Worm (Caenorhabditis elegans) whole organism, L4 larva: ENCODE results near the gene ttr-28.

Experiments used
- D1046.2 ChIP-seq: fragments of 200-800 bp; sonication (Bioruptor generic); IDR thresholded peaks from 2 replicates; pipeline ENCODE4 v1.3.6; 2022; ENCODE audit warnings: missing genetic modification characterization, missing compliant biosample characterization
- F37D6.2 ChIP-seq: sonication (generic microtip); optimal IDR thresholded peaks from 2 replicates; lab custom pipeline; 2016; ENCODE audit warnings: mild to moderate bottlenecking, missing genetic modification characterization, missing compliant biosample characterization
- T20F7.1 ChIP-seq: fragments of 200-800 bp; sonication (Bioruptor generic); optimal IDR thresholded peaks from 2 replicates; lab custom pipeline; 2018; ENCODE audit warnings: mild to moderate bottlenecking, missing genetic modification characterization, missing compliant biosample characterization
- T26A8.4 ChIP-seq: fragments of 200-800 bp; sonication (Bioruptor generic); IDR thresholded peaks from 2 replicates; pipeline ENCODE4 v1.3.6; 2022; ENCODE audit warnings: missing genetic modification characterization, missing compliant biosample characterization
- Y5F2A.4 ChIP-seq: fragments of 200-800 bp; sonication (Bioruptor generic); optimal IDR thresholded peaks from 2 replicates; lab custom pipeline; 2018; ENCODE audit warnings: mild to moderate bottlenecking, missing genetic modification characterization, missing compliant biosample characterization
- ZK337.2 ChIP-seq: fragments of 200-800 bp; sonication (Bioruptor generic); IDR thresholded peaks from 2 replicates; pipeline ENCODE4 v1.3.6; 2022; ENCODE audit warnings: missing genetic modification reagents, missing genetic modification characterization, missing compliant biosample characterization
- aha-1 ChIP-seq: fragments of 150-350 bp; peaks from one replicate; lab custom pipeline; 2014; ENCODE audit warnings: missing biosample characterization, missing genetic modification characterization
- aly-2 ChIP-seq: sonication (generic microtip); optimal IDR thresholded peaks from 2 replicates; lab custom pipeline; 2018; ENCODE audit warnings: missing biosample characterization, missing genetic modification characterization
- ceh-28 ChIP-seq: fragments of 150-350 bp; optimal IDR thresholded peaks from 2 replicates; lab custom pipeline; 2014; ENCODE audit warnings: missing biosample characterization, missing genetic modification reagents, missing genetic modification characterization
- ceh-82 ChIP-seq: sonication (generic microtip); optimal IDR thresholded peaks from 2 replicates; lab custom pipeline; 2017; ENCODE audit warnings: missing biosample characterization, missing genetic modification characterization
- daf-16 ChIP-seq, 3 experiments: sonication (generic microtip); optimal IDR thresholded peaks; 2 replicates each; lab custom pipeline; 2016 to 2017; ENCODE audit warnings: missing genetic modification characterization in 3 of 3, missing genetic modification reagents in 3 of 3, mild to moderate bottlenecking in 2 of 3, missing compliant biosample characterization in 2 of 3, missing biosample characterization in 1 of 3, moderate library complexity in 1 of 3
- dmd-6 ChIP-seq: fragments of 200-800 bp; sonication (Bioruptor generic); IDR thresholded peaks from 2 replicates; pipeline ENCODE4 v1.3.6; 2022; ENCODE audit warnings: missing genetic modification reagents, missing genetic modification characterization, missing compliant biosample characterization
- dmd-8 ChIP-seq: fragments of 200-800 bp; sonication (Bioruptor generic); IDR thresholded peaks from 2 replicates; pipeline ENCODE4 v1.3.6; 2022; ENCODE audit warnings: missing genetic modification characterization, missing compliant biosample characterization
- dve-1 ChIP-seq: sonication (generic microtip); optimal IDR thresholded peaks from 2 replicates; lab custom pipeline; 2017; ENCODE audit warnings: antibody characterized with exemption, mild to moderate bottlenecking, missing genetic modification characterization, missing compliant biosample characterization; ENCODE audit not compliant: insufficient read depth
- egl-27 ChIP-seq: sonication (generic microtip); optimal IDR thresholded peaks from 3 replicates; lab custom pipeline; 2017; ENCODE audit warnings: missing biosample characterization, missing genetic modification reagents, missing genetic modification characterization
- fos-1 ChIP-seq: fragments of 150-350 bp; optimal IDR thresholded peaks from 2 replicates; lab custom pipeline; 2014; ENCODE audit warnings: missing biosample characterization, missing genetic modification characterization
- hlh-11 ChIP-seq: fragments of 200-800 bp; sonication (Bioruptor generic); optimal IDR thresholded peaks from 2 replicates; lab custom pipeline; 2018; ENCODE audit warnings: mild to moderate bottlenecking, missing genetic modification characterization, missing compliant biosample characterization
- hlh-30 ChIP-seq: sonication (generic microtip); optimal IDR thresholded peaks from 2 replicates; lab custom pipeline; 2017; ENCODE audit warnings: antibody characterized with exemption, mild to moderate bottlenecking, missing genetic modification characterization, missing compliant biosample characterization; ENCODE audit not compliant: insufficient read depth
- lim-7 ChIP-seq: fragments of 200-800 bp; sonication (Bioruptor generic); IDR thresholded peaks from 2 replicates; pipeline ENCODE4 v1.3.6; 2022; ENCODE audit warnings: missing genetic modification characterization, missing compliant biosample characterization
- lin-1 ChIP-seq: fragments of 200-800 bp; sonication (Bioruptor generic); IDR thresholded peaks from 2 replicates; pipeline ENCODE4 v1.3.6; 2022; ENCODE audit warnings: missing genetic modification reagents, missing genetic modification characterization, missing compliant biosample characterization
- madf-5 ChIP-seq, 2 experiments: fragments of 200-800 bp; sonication (Bioruptor generic); IDR thresholded peaks; 2 replicates each; pipeline ENCODE4 v1.3.6; 2022; ENCODE audit warnings: missing compliant biosample characterization in 2 of 2, missing genetic modification characterization in 2 of 2
- mdl-1 ChIP-seq, 2 experiments: fragments of 150-350 bp in 1 of 2; sonication (generic microtip) in 1 of 2; optimal IDR thresholded peaks; 2 replicates each; lab custom pipeline; 2014 to 2017; ENCODE audit warnings: missing biosample characterization in 2 of 2, missing genetic modification characterization in 2 of 2
- mep-1 ChIP-seq: fragments of 150-350 bp; sonication (generic microtip); optimal IDR thresholded peaks from 3 replicates; lab custom pipeline; 2014; ENCODE audit warnings: missing biosample characterization, missing genetic modification characterization
- mxl-2 ChIP-seq: fragments of 200-800 bp; sonication (Bioruptor generic); conservative IDR thresholded peaks from 2 replicates; pipeline ENCODE4 v1.3.6; 2022; ENCODE audit warnings: missing genetic modification reagents, missing genetic modification characterization, missing compliant biosample characterization
- mxl-3 ChIP-seq: fragments of 200-800 bp; sonication (Bioruptor generic); optimal IDR thresholded peaks from 2 replicates; lab custom pipeline; 2018; ENCODE audit warnings: mild to moderate bottlenecking, missing genetic modification characterization, missing compliant biosample characterization
- nhr-102 ChIP-seq: sonication (generic microtip); optimal IDR thresholded peaks from 2 replicates; lab custom pipeline; 2016; ENCODE audit warnings: mild to moderate bottlenecking, missing genetic modification characterization, moderate library complexity, missing compliant biosample characterization
- nhr-28 ChIP-seq: fragments of 150-350 bp; optimal IDR thresholded peaks from 2 replicates; lab custom pipeline; 2014; ENCODE audit warnings: missing biosample characterization, missing genetic modification characterization
- nhr-41 ChIP-seq: fragments of 200-800 bp; sonication (Bioruptor generic); IDR thresholded peaks from 2 replicates; pipeline ENCODE4 v1.3.6; 2022; ENCODE audit warnings: missing genetic modification reagents, missing genetic modification characterization, missing compliant biosample characterization
- nhr-42 ChIP-seq: fragments of 200-800 bp; sonication (Bioruptor generic); IDR thresholded peaks from 2 replicates; pipeline ENCODE4 v1.3.6; 2022; ENCODE audit warnings: missing genetic modification characterization, missing compliant biosample characterization
- nhr-48 ChIP-seq: sonication (generic microtip); optimal IDR thresholded peaks from 2 replicates; lab custom pipeline; 2016; ENCODE audit warnings: mild to moderate bottlenecking, missing genetic modification characterization, missing compliant biosample characterization
- nhr-77 ChIP-seq: fragments of 150-350 bp; optimal IDR thresholded peaks from 2 replicates; lab custom pipeline; 2014; ENCODE audit warnings: missing biosample characterization, missing genetic modification characterization
- php-3 ChIP-seq: fragments of 200-800 bp; sonication (Bioruptor generic); IDR thresholded peaks from 2 replicates; pipeline ENCODE4 v1.3.6; 2022; ENCODE audit warnings: missing genetic modification reagents, missing genetic modification characterization, missing compliant biosample characterization
- pqm-1 ChIP-seq: sonication (generic microtip); optimal IDR thresholded peaks from 2 replicates; lab custom pipeline; 2017; ENCODE audit warnings: missing biosample characterization, missing genetic modification characterization
- saeg-2 ChIP-seq: fragments of 200-800 bp; sonication (Bioruptor generic); IDR thresholded peaks from 2 replicates; pipeline ENCODE4 v1.3.6; 2022; ENCODE audit warnings: missing genetic modification reagents, missing genetic modification characterization, missing compliant biosample characterization
- sdz-12 ChIP-seq: fragments of 200-800 bp; sonication (Bioruptor generic); optimal IDR thresholded peaks from 2 replicates; lab custom pipeline; 2018; ENCODE audit warnings: mild to moderate bottlenecking, missing genetic modification characterization, missing compliant biosample characterization
- tag-97 ChIP-seq: fragments of 200-800 bp; sonication (Bioruptor generic); IDR thresholded peaks from 2 replicates; pipeline ENCODE4 v1.3.6; 2022; ENCODE audit warnings: missing genetic modification characterization, missing compliant biosample characterization
- tra-1 ChIP-seq: fragments of 200-800 bp; sonication (Bioruptor generic); IDR thresholded peaks from 2 replicates; pipeline ENCODE4 v1.3.6; 2022; ENCODE audit warnings: missing genetic modification reagents, missing genetic modification characterization, missing compliant biosample characterization
- unc-39 ChIP-seq: sonication (generic microtip); optimal IDR thresholded peaks from 2 replicates; lab custom pipeline; 2017; ENCODE audit warnings: missing biosample characterization, missing genetic modification characterization
- unc-62 ChIP-seq, 3 experiments: fragments of 150-350 bp in 1 of 3; sonication (generic microtip); optimal IDR thresholded peaks in 2 of 3; peaks in 1 of 3; 1 replicate in 1 of 3; 2 replicates in 2 of 3; lab custom pipeline; 2014 to 2017; ENCODE audit warnings: missing biosample characterization in 3 of 3, missing genetic modification characterization in 3 of 3, missing genetic modification reagents in 3 of 3, missing genotype in 1 of 3
- zag-1 ChIP-seq: fragments of 150-350 bp; optimal IDR thresholded peaks from 2 replicates; lab custom pipeline; 2014; ENCODE audit warnings: missing biosample characterization, missing genetic modification characterization
- zfp-3 ChIP-seq: fragments of 200-800 bp; sonication (Bioruptor generic); conservative IDR thresholded peaks from 2 replicates; pipeline ENCODE4 v1.3.6; 2022; ENCODE audit warnings: missing genetic modification reagents, missing genetic modification characterization, missing compliant biosample characterization
- zip-2 ChIP-seq: fragments of 150-350 bp; optimal IDR thresholded peaks from 2 replicates; lab custom pipeline; 2014; ENCODE audit warnings: missing biosample characterization, missing genetic modification characterization

The ttr-28 gene

ce11 chrV:12939434-12939833 lies 34.5 kb upstream of the ttr-28 start, which contains the start of gene T16G1.5:
Gene T16G1.5 (minus strand): TSS chrV:12939552.
- no peak for TF ChIP-seq Y5F2A.4 (GFP tag; lab: Kevin White, UChicago)
- TF ChIP-seq T26A8.4: no peak
- peak; percentile 58 for TF ChIP-seq nhr-28 (tag; lab: Kevin White, UChicago)
- peak; percentile 88 for TF ChIP-seq zip-2 (tag; lab: Kevin White, UChicago)
- 0 out of 2 replicates have a peak, but pooled peaks have one; percentile 23 for TF ChIP-seq dmd-6 (GFP tag; lab: Robert Waterston, UW)
- TF ChIP-seq nhr-77: peak; percentile 36
- TF ChIP-seq F37D6.2: no peak
- TF ChIP-seq daf-16 (GFP tag; optimal IDR thresholded peaks at IDR 0.05; lab: Kevin White, UChicago): no peak
- peak; percentile 76 for TF ChIP-seq daf-16 (tag; optimal IDR thresholded peaks at IDR 0.05; lab: Kevin White, UChicago)
- peak; percentile 40 for TF ChIP-seq pqm-1 (tag; lab: Kevin White, UChicago)

ce11 chrV:12937098-12937497 lies 32.1 kb upstream of the ttr-28 start, which contains the start of gene T16G1.6:
Gene T16G1.6 (minus strand): TSS chrV:12937174.
- peak; percentile 71 for TF ChIP-seq nhr-102
- TF ChIP-seq pqm-1 (tag; lab: Kevin White, UChicago): peak; percentile 88
- no peak for TF ChIP-seq ceh-82 (tag; lab: Kevin White, UChicago)
- peak; percentile 86 for TF ChIP-seq dmd-6 (GFP tag; lab: Robert Waterston, UW)
- no peak for TF ChIP-seq daf-16 (GFP tag; optimal IDR thresholded peaks at IDR 0.05; lab: Kevin White, UChicago)
- TF ChIP-seq daf-16 (tag; optimal IDR thresholded peaks at IDR 0.05; lab: Kevin White, UChicago): peak; percentile 38
- TF ChIP-seq dve-1: peak; percentile 79
- no peak for TF ChIP-seq nhr-42 (GFP tag; lab: Robert Waterston, UW)
- no peak for TF ChIP-seq unc-39 (tag; lab: Kevin White, UChicago)
- peak; percentile 65; the same call in 1 of the 2 replicates for TF ChIP-seq php-3 (GFP tag; lab: Robert Waterston, UW)
- TF ChIP-seq hlh-30 (tag; lab: Kevin White, UChicago): peak; percentile 25
- no peak for TF ChIP-seq dmd-8 (GFP tag; lab: Robert Waterston, UW)
- peak; percentile 97 for TF ChIP-seq nhr-28 (tag; lab: Kevin White, UChicago)
- TF ChIP-seq T26A8.4: no peak
- peak; percentile 80 for TF ChIP-seq nhr-77
- peak; percentile 63 for TF ChIP-seq hlh-11

- TF ChIP-seq hlh-11 (peak; percentile 82), tra-1 (GFP tag; lab: Robert Waterston, UW) (0 out of 2 replicates have a peak, but pooled peaks have one; percentile 42), zfp-3 (no peak), nhr-41 (GFP tag; lab: Robert Waterston, UW) (peak; percentile 54; the same call in 1 of the 2 replicates), aha-1 (peak; percentile 29), mep-1 (tag; lab: Kevin White, UChicago) (no peak), ceh-28 (tag; lab: Kevin White, UChicago) (no peak), daf-16 (GFP tag; optimal IDR thresholded peaks at IDR 0.05; lab: Kevin White, UChicago) (no peak), daf-16 (tag; optimal IDR thresholded peaks at IDR 0.05; lab: Kevin White, UChicago) (peak; percentile 77), nhr-102 (peak; percentile 66), dve-1 (peak; percentile 76), T20F7.1 (GFP tag; lab: Kevin White, UChicago) (peak; percentile 13), hlh-30 (tag; lab: Kevin White, UChicago) (peak; percentile 15), mdl-1 (tag; optimal IDR thresholded peaks at IDR 0.05; lab: Kevin White, UChicago) (peak in 1 of 2 experiments; percentile 51), pqm-1 (tag; lab: Kevin White, UChicago) (peak; percentile 98), mxl-3 (peak; percentile 58), dmd-6 (GFP tag; lab: Robert Waterston, UW) (peak; percentile 96), php-3 (GFP tag; lab: Robert Waterston, UW) (peak; percentile 68; the same call in 1 of the 2 replicates), unc-62 (GFP tag; optimal IDR thresholded peaks at IDR 0.05 in 1 of 2; lab: Kevin White, UChicago) (peak in 1 of 2 experiments; percentile 26), unc-62 (tag; optimal IDR thresholded peaks at IDR 0.05; lab: Kevin White, UChicago) (no peak), lin-1 (GFP tag; lab: Robert Waterston, UW) (peak; percentile 72; the same call in 1 of the 2 replicates), nhr-48 (tag; lab: Kevin White, UChicago) (no peak), nhr-77 (peak; percentile 68), aly-2 (no peak), nhr-28 (tag; lab: Kevin White, UChicago) (peak; percentile 96)
Observed at ce11 chrV:12934976-12935375, 30.0 kb upstream of the ttr-28 start, which contains the start of gene T16G1.7. Gene T16G1.7 (minus strand): TSS chrV:12935112.

- TF ChIP-seq tag-97 (GFP tag; lab: Robert Waterston, UW) (no peak), saeg-2 (GFP tag; lab: Robert Waterston, UW) (no peak), pqm-1 (tag; lab: Kevin White, UChicago) (peak; percentile 47), mxl-2 (GFP tag; lab: Robert Waterston, UW) (no peak), madf-5 (GFP tag; IDR thresholded peaks at IDR 0.05; lab: Robert Waterston, UW) (no peak), zag-1 (tag; lab: Kevin White, UChicago) (no peak), egl-27 (tag; lab: Kevin White, UChicago) (no peak), fos-1 (no peak), sdz-12 (GFP tag; lab: Kevin White, UChicago) (no peak), nhr-28 (tag; lab: Kevin White, UChicago) (peak; percentile 48), lim-7 (no peak), D1046.2 (no peak), ZK337.2 (GFP tag; lab: Robert Waterston, UW) (no peak), dve-1 (peak; percentile 44), aly-2 (no peak), dmd-6 (GFP tag; lab: Robert Waterston, UW) (peak; percentile 70), ceh-82 (tag; lab: Kevin White, UChicago) (no peak)
Observed at ce11 chrV:12933654-12934053, 28.7 kb upstream of the ttr-28 start.
